Fruit fly (Drosophila melanogaster): ENCODE measurements around the gene CG14053.
A peak's percentile ranks its signal among the peaks of the same experiment; 100 is the strongest.

Gene CG14053

dm6 chrX:2141854-2142216, 51.9 kb downstream of the CG14053 start (continued):
- TF ChIP-seq al (GFP tag; IDR thresholded peaks at IDR 0.05), result peak; percentile 26; the same call in 1 of the 2 replicates
- no peak for TF ChIP-seq chinmo (GFP tag; IDR thresholded peaks at IDR 0.05; ENCODE audit: partially characterized antibody)
- no peak for TF ChIP-seq C15 (GFP tag; IDR thresholded peaks at IDR 0.05)
- TF ChIP-seq psq (GFP tag; optimal IDR thresholded peaks at IDR 0.05), result peak; percentile 26
- TF ChIP-seq BtbVII (GFP tag; optimal IDR thresholded peaks at IDR 0.05), result peak; percentile 63
- TF ChIP-seq Mad (GFP tag; optimal IDR thresholded peaks at IDR 0.05), result peak; percentile 21
- TF ChIP-seq CG10147 (GFP tag; optimal IDR thresholded peaks at IDR 0.05), result peak; percentile 34
- TF ChIP-seq zf30C (GFP tag; optimal IDR thresholded peaks at IDR 0.05), result no peak
- peak; percentile 29 for TF ChIP-seq CHES-1-like (GFP tag; optimal IDR thresholded peaks at IDR 0.05)
- TF ChIP-seq Gsc (GFP tag; IDR thresholded peaks at IDR 0.05), result no peak
- peak; percentile 71 for TF ChIP-seq fd64A (GFP tag; optimal IDR thresholded peaks at IDR 0.05)
- peak; percentile 4 for TF ChIP-seq CG2202 (tag; optimal IDR thresholded peaks at IDR 0.05)
- TF ChIP-seq CG3847 (GFP tag; IDR thresholded peaks at IDR 0.05), result no peak
- no peak for TF ChIP-seq Ets97D (GFP tag; optimal IDR thresholded peaks at IDR 0.05)
- peak; percentile 3 for TF ChIP-seq Hr3 (GFP tag; optimal IDR thresholded peaks at IDR 0.05)
- TF ChIP-seq CG30403 (GFP tag; optimal IDR thresholded peaks at IDR 0.05), result peak; percentile 48
- TF ChIP-seq CG17802 (tag; optimal IDR thresholded peaks at IDR 0.05), result no peak
- TF ChIP-seq sob (GFP tag; IDR thresholded peaks at IDR 0.05), result peak; percentile 55; the same call in 1 of the 2 replicates
- peak; percentile 61 for TF ChIP-seq Vsx1 (GFP tag; optimal IDR thresholded peaks at IDR 0.05)
- no peak for TF ChIP-seq ken (GFP tag; IDR thresholded peaks at IDR 0.05)
- peak; percentile 58; the same call in 1 of the 2 replicates for TF ChIP-seq Atf6 (GFP tag; IDR thresholded peaks at IDR 0.05)
- peak; percentile 17 for TF ChIP-seq D19A (tag; optimal IDR thresholded peaks at IDR 0.05)
- peak; percentile 61 for TF ChIP-seq Asciz (GFP tag; optimal IDR thresholded peaks at IDR 0.05)
- TF ChIP-seq Doc2 (GFP tag; IDR thresholded peaks at IDR 0.05), result no peak
- TF ChIP-seq CG3838 (GFP tag; optimal IDR thresholded peaks at IDR 0.05), result peak; percentile 43
- peak; percentile 55 for TF ChIP-seq CG10209 (GFP tag; optimal IDR thresholded peaks at IDR 0.05)
- peak; percentile 48 for TF ChIP-seq CG11723 (GFP tag; optimal IDR thresholded peaks at IDR 0.05)
- no peak for TF ChIP-seq Sox100B (GFP tag; optimal IDR thresholded peaks at IDR 0.05)
- no peak for TF ChIP-seq btn (GFP tag; optimal IDR thresholded peaks at IDR 0.05)
- no peak for TF ChIP-seq CG2116 (GFP tag; optimal IDR thresholded peaks at IDR 0.05)
- peak; percentile 31; the same call in 1 of the 2 replicates for TF ChIP-seq gsb (GFP tag; IDR thresholded peaks at IDR 0.05)
- peak; percentile 5 for TF ChIP-seq CG8359 (GFP tag; optimal IDR thresholded peaks at IDR 0.05; ENCODE audit: borderline replicate concordance)
- TF ChIP-seq Dbx (GFP tag; IDR thresholded peaks at IDR 0.05), result peak; percentile 63; the same call in 2 of the 3 replicates
- TF ChIP-seq CG12155 (GFP tag; optimal IDR thresholded peaks at IDR 0.05), result peak; percentile 25
- no peak for TF ChIP-seq nerfin-2 (GFP tag; IDR thresholded peaks at IDR 0.05; ENCODE audit: partially characterized antibody)
- no peak; the same call in 2 of the 3 replicates for TF ChIP-seq CG11093 (GFP tag; IDR thresholded peaks at IDR 0.05)
- TF ChIP-seq D19B (GFP tag; optimal IDR thresholded peaks at IDR 0.05), result no peak
- TF ChIP-seq her (GFP tag; optimal IDR thresholded peaks at IDR 0.05), result peak; percentile 4
- TF ChIP-seq bigmax (GFP tag; optimal IDR thresholded peaks at IDR 0.05), result no peak
- no peak for TF ChIP-seq CG6854 (GFP tag; optimal IDR thresholded peaks at IDR 0.05)
- TF ChIP-seq CG42726 (GFP tag; IDR thresholded peaks at IDR 0.05; ENCODE audit: partially characterized antibody), result no peak
- peak; percentile 42 for TF ChIP-seq Fer1 (GFP tag; optimal IDR thresholded peaks at IDR 0.05)
- no peak for TF ChIP-seq CG4617 (GFP tag; optimal IDR thresholded peaks at IDR 0.05; ENCODE audit: borderline replicate concordance)
- TF ChIP-seq hbn (GFP tag; IDR thresholded peaks at IDR 0.05; ENCODE audit: partially characterized antibody), result no peak
- no peak for TF ChIP-seq CG15696 (tag; optimal IDR thresholded peaks at IDR 0.05)
- TF ChIP-seq Sry-β (GFP tag; optimal IDR thresholded peaks at IDR 0.05), result no peak
- no peak for TF ChIP-seq MESR4 (GFP tag; optimal IDR thresholded peaks at IDR 0.05)
- TF ChIP-seq fd102C (GFP tag; optimal IDR thresholded peaks at IDR 0.05), result peak; percentile 38
- TF ChIP-seq lola (GFP tag; optimal IDR thresholded peaks at IDR 0.05), result no peak
- TF ChIP-seq CTCF (GFP tag; optimal IDR thresholded peaks at IDR 0.05), result no peak
